Fruit fly (Drosophila melanogaster): ENCODE results near the gene TotX.

dm6 chr3R:20901656-20902055 lies 3.7 kb downstream of the TotX start, which contains the start of gene Grik:
- TF ChIP-seq insv (optimal IDR thresholded peaks at IDR 0.05) (no peak), psq (optimal IDR thresholded peaks at IDR 0.05) (no peak)
